Fruit fly (Drosophila melanogaster) whole organism, embryonic: Measurements from ENCODE around the gene CG1494.

Experiments
- Abd-B ChIP-seq: fragments of 200-800 bp; sonication (Bioruptor generic); optimal IDR thresholded peaks from 2 replicates; lab custom pipeline; 2018; ENCODE audit warnings: missing biosample characterization, mild to moderate bottlenecking, missing genetic modification characterization, moderate library complexity
- BEAF-32 ChIP-seq: fragments of 200-800 bp; sonication (Bioruptor generic); optimal IDR thresholded peaks from 3 replicates; lab custom pipeline; 2017; ENCODE audit warnings: missing biosample characterization, missing genetic modification characterization, mild to moderate bottlenecking, moderate library complexity, missing genetic modification reagents
- CG11504 ChIP-seq: fragments of 200-800 bp; sonication (Bioruptor generic); optimal IDR thresholded peaks from 3 replicates; lab custom pipeline; 2019; ENCODE audit warnings: missing biosample characterization, mild to moderate bottlenecking, missing genetic modification characterization, moderate library complexity
- CG1233 ChIP-seq: fragments of 200-800 bp; sonication (Bioruptor generic); optimal IDR thresholded peaks from 4 replicates; lab custom pipeline; 2018; ENCODE audit warnings: missing biosample characterization, mild to moderate bottlenecking, missing genetic modification characterization
- CG13775 ChIP-seq: fragments of 200-800 bp; sonication (Bioruptor generic); optimal IDR thresholded peaks from 3 replicates; lab custom pipeline; 2017; ENCODE audit warnings: missing biosample characterization, mild to moderate bottlenecking, missing genetic modification characterization
- CG13894 ChIP-seq: fragments of 200-800 bp; sonication (Bioruptor generic); optimal IDR thresholded peaks from 3 replicates; lab custom pipeline; 2018; ENCODE audit warnings: missing biosample characterization, mild to moderate bottlenecking, missing genetic modification characterization, moderate library complexity
- CG1603 ChIP-seq: fragments of 200-800 bp; sonication (Bioruptor generic); optimal IDR thresholded peaks from 2 replicates; lab custom pipeline; 2019; ENCODE audit warnings: missing biosample characterization, mild to moderate bottlenecking, missing genetic modification characterization, moderate library complexity
- CG17912 ChIP-seq: fragments of 200-800 bp; sonication (Bioruptor generic); optimal IDR thresholded peaks from 2 replicates; lab custom pipeline; 2018; ENCODE audit warnings: missing biosample characterization, mild to moderate bottlenecking, missing genetic modification characterization
- CG30431 ChIP-seq: fragments of 200-800 bp; sonication (Bioruptor generic); optimal IDR thresholded peaks from 2 replicates; lab custom pipeline; 2017; ENCODE audit warnings: missing biosample characterization, missing genetic modification characterization
- CG4730 ChIP-seq: fragments of 200-800 bp; sonication (Bioruptor generic); IDR thresholded peaks from 2 replicates; pipeline ENCODE4 v1.3.6; 2022; ENCODE audit warnings: missing biosample characterization, missing genetic modification characterization
- CG8281 ChIP-seq: fragments of 200-800 bp; sonication (Bioruptor generic); optimal IDR thresholded peaks from 2 replicates; lab custom pipeline; 2018; ENCODE audit warnings: missing biosample characterization, mild to moderate bottlenecking, missing genetic modification characterization, moderate library complexity
- CG9437 ChIP-seq: fragments of 200-800 bp; sonication (Bioruptor generic); optimal IDR thresholded peaks from 2 replicates; lab custom pipeline; 2018; ENCODE audit warnings: missing biosample characterization, mild to moderate bottlenecking, missing genetic modification characterization
- CkIIα-i1 ChIP-seq: fragments of 200-800 bp; sonication (Bioruptor generic); IDR thresholded peaks from 2 replicates; pipeline ENCODE4 v1.3.6; 2022; ENCODE audit warnings: missing biosample characterization, missing genetic modification characterization
- D ChIP-seq, 2 experiments: fragments of 200-800 bp in 1 of 2; fragments of >200 bp in 1 of 2; sonication (Bioruptor generic) in 1 of 2; optimal IDR thresholded peaks; 2 replicates in 1 of 2; 3 replicates in 1 of 2; lab custom pipeline; 2017; ENCODE audit warnings: mild to moderate bottlenecking in 1 of 2, missing biosample characterization in 1 of 2, missing genetic modification characterization in 1 of 2, missing genetic modification reagents in 1 of 2
- D19B ChIP-seq: fragments of 200-800 bp; sonication (Bioruptor generic); optimal IDR thresholded peaks from 2 replicates; lab custom pipeline; 2017; ENCODE audit warnings: missing biosample characterization, mild to moderate bottlenecking, missing genetic modification characterization
- Dref ChIP-seq: fragments of 200-800 bp; sonication (Bioruptor generic); IDR thresholded peaks from 2 replicates; pipeline ENCODE4 v1.3.6; 2022; ENCODE audit warnings: missing biosample characterization, missing genetic modification characterization
- ERR ChIP-seq: fragments of 200-800 bp; sonication (Bioruptor generic); optimal IDR thresholded peaks from 2 replicates; lab custom pipeline; 2016; ENCODE audit warnings: missing biosample characterization, missing genetic modification characterization
- Elba2 ChIP-seq: fragments of 200-800 bp; sonication (Bioruptor generic); optimal IDR thresholded peaks from 3 replicates; lab custom pipeline; 2016; ENCODE audit warnings: missing biosample characterization, missing genetic modification characterization
- Ets65A ChIP-seq: fragments of 200-800 bp; sonication (Bioruptor generic); peaks from one replicate; lab custom pipeline; 2016; ENCODE audit warnings: missing biosample characterization, missing genetic modification characterization
- GATAe ChIP-seq: fragments of 200-800 bp; sonication (Bioruptor generic); conservative IDR thresholded peaks from 2 replicates; pipeline ENCODE4 v1.3.6; 2022; ENCODE audit warnings: missing biosample characterization, missing genetic modification characterization
- Hr3 ChIP-seq: fragments of 200-800 bp; sonication (Bioruptor generic); optimal IDR thresholded peaks from 3 replicates; lab custom pipeline; 2016; ENCODE audit warnings: missing biosample characterization, missing genetic modification characterization
- Jarid2 ChIP-seq: fragments of 200-800 bp; sonication (Bioruptor generic); optimal IDR thresholded peaks from 3 replicates; lab custom pipeline; 2017; ENCODE audit warnings: mild to moderate bottlenecking, missing biosample characterization, missing genetic modification reagents, missing genetic modification characterization
- Kr ChIP-seq: fragments of 200-800 bp; sonication (Bioruptor generic); optimal IDR thresholded peaks from 2 replicates; lab custom pipeline; 2017; ENCODE audit warnings: missing biosample characterization, mild to moderate bottlenecking, missing genetic modification characterization
- Max ChIP-seq: fragments of 200-800 bp; sonication (Bioruptor generic); optimal IDR thresholded peaks from 2 replicates; lab custom pipeline; 2016; ENCODE audit warnings: missing biosample characterization, mild to moderate bottlenecking, missing genetic modification characterization
- NK7.1 ChIP-seq: fragments of 200-800 bp; sonication (Bioruptor generic); optimal IDR thresholded peaks from 3 replicates; lab custom pipeline; 2016; ENCODE audit warnings: missing biosample characterization, missing genetic modification characterization
- Sox100B ChIP-seq: fragments of 200-800 bp; sonication (Bioruptor generic); optimal IDR thresholded peaks from 3 replicates; lab custom pipeline; 2018; ENCODE audit warnings: missing biosample characterization, mild to moderate bottlenecking, missing genetic modification characterization
- Stat92E ChIP-seq, 3 experiments: fragments of >200 bp in 2 of 3; fragments of 200-800 bp in 1 of 3; sonication (Bioruptor generic) in 1 of 3; optimal IDR thresholded peaks; 2 replicates each; lab custom pipeline; 2017 to 2019; ENCODE audit warnings: missing biosample characterization in 3 of 3, missing genetic modification characterization in 3 of 3, mild to moderate bottlenecking in 1 of 3, moderate library complexity in 1 of 3
- Xrp1 ChIP-seq: fragments of 200-800 bp; sonication (Bioruptor generic); IDR thresholded peaks from 2 replicates; pipeline ENCODE4 v1.3.6; 2022; ENCODE audit warnings: missing biosample characterization, missing genetic modification characterization
- ash1 ChIP-seq: fragments of 200-800 bp; sonication (Bioruptor generic); optimal IDR thresholded peaks from 2 replicates; lab custom pipeline; 2018; ENCODE audit warnings: missing biosample characterization, mild to moderate bottlenecking, missing genetic modification characterization
- bigmax ChIP-seq: fragments of 200-800 bp; sonication (Bioruptor generic); optimal IDR thresholded peaks from 2 replicates; lab custom pipeline; 2018; ENCODE audit warnings: missing biosample characterization, mild to moderate bottlenecking, missing genetic modification characterization
- ci ChIP-seq: fragments of 200-800 bp; sonication (Bioruptor generic); IDR thresholded peaks from 3 replicates; pipeline ENCODE4 v1.3.6; 2022; ENCODE audit warnings: missing biosample characterization, missing genetic modification characterization
- crol ChIP-seq: fragments of 200-800 bp; sonication (Bioruptor generic); IDR thresholded peaks from 2 replicates; pipeline ENCODE4 v1.3.6; 2022; ENCODE audit warnings: missing biosample characterization, missing genetic modification characterization
- dmrt99B ChIP-seq: fragments of 200-800 bp; sonication (Bioruptor generic); optimal IDR thresholded peaks from 2 replicates; lab custom pipeline; 2018; ENCODE audit warnings: missing biosample characterization, mild to moderate bottlenecking, missing genetic modification characterization, moderate library complexity
- dpn ChIP-seq, 2 experiments: fragments of 200-800 bp; sonication (Bioruptor generic); optimal IDR thresholded peaks; 3 replicates each; lab custom pipeline; 2016; ENCODE audit warnings: missing biosample characterization in 2 of 2, missing genetic modification characterization in 2 of 2
- fru ChIP-seq: fragments of >200 bp; optimal IDR thresholded peaks from 2 replicates; lab custom pipeline; 2017
- gcm ChIP-seq: fragments of 200-800 bp; sonication (Bioruptor generic); optimal IDR thresholded peaks from 2 replicates; lab custom pipeline; 2019; ENCODE audit warnings: missing biosample characterization, mild to moderate bottlenecking, missing genetic modification characterization, moderate library complexity
- ham ChIP-seq: fragments of 200-800 bp; sonication (Bioruptor generic); IDR thresholded peaks from 2 replicates; pipeline ENCODE4 v1.3.6; 2022; ENCODE audit warnings: missing biosample characterization, missing genetic modification characterization
- hbn ChIP-seq: fragments of 200-800 bp; sonication (Bioruptor generic); IDR thresholded peaks from 2 replicates; pipeline ENCODE4 v1.3.6; 2022; ENCODE audit warnings: missing biosample characterization, missing genetic modification characterization; ENCODE audit not compliant: partially characterized antibody
- her ChIP-seq: fragments of 200-800 bp; sonication (Bioruptor generic); optimal IDR thresholded peaks from 2 replicates; lab custom pipeline; 2016; ENCODE audit warnings: missing biosample characterization, missing genetic modification characterization
- kay ChIP-seq: fragments of 200-800 bp; sonication (Bioruptor generic); optimal IDR thresholded peaks from 2 replicates; lab custom pipeline; 2016; ENCODE audit warnings: missing biosample characterization, missing genetic modification characterization
- kni ChIP-seq: fragments of 200-800 bp; sonication (Bioruptor generic); optimal IDR thresholded peaks from 3 replicates; lab custom pipeline; 2017; ENCODE audit warnings: mild to moderate bottlenecking, missing biosample characterization, missing genetic modification reagents, missing genetic modification characterization
- lmd ChIP-seq: fragments of 200-800 bp; sonication (Bioruptor generic); IDR thresholded peaks from 2 replicates; pipeline ENCODE4 v1.3.6; 2022; ENCODE audit warnings: missing biosample characterization, missing genetic modification characterization
- odd ChIP-seq: fragments of 200-800 bp; sonication (Bioruptor generic); optimal IDR thresholded peaks from 2 replicates; lab custom pipeline; 2017; ENCODE audit warnings: missing biosample characterization, mild to moderate bottlenecking, missing genetic modification characterization
- onecut ChIP-seq: fragments of 200-800 bp; sonication (Bioruptor generic); IDR thresholded peaks from 2 replicates; pipeline ENCODE4 v1.3.6; 2022; ENCODE audit warnings: missing biosample characterization, missing genetic modification characterization
- otp ChIP-seq: fragments of 200-800 bp; sonication (Bioruptor generic); IDR thresholded peaks from 3 replicates; pipeline ENCODE4, ENCODE4 v1.3.6; 2022; ENCODE audit warnings: missing biosample characterization, missing genetic modification characterization
- phol ChIP-seq: fragments of 200-800 bp; sonication (Bioruptor generic); optimal IDR thresholded peaks from 3 replicates; lab custom pipeline; 2018; ENCODE audit warnings: missing biosample characterization, mild to moderate bottlenecking, missing genetic modification characterization, moderate library complexity
- repo ChIP-seq: fragments of 200-800 bp; sonication (Bioruptor generic); optimal IDR thresholded peaks from 2 replicates; lab custom pipeline; 2016; ENCODE audit warnings: missing biosample characterization, missing genetic modification characterization
- shn ChIP-seq: fragments of 200-800 bp; sonication (Bioruptor generic); optimal IDR thresholded peaks from 3 replicates; lab custom pipeline; 2016; ENCODE audit warnings: missing biosample characterization, missing genetic modification characterization
- tin ChIP-seq: fragments of 200-800 bp; sonication (Bioruptor generic); optimal IDR thresholded peaks from 3 replicates; lab custom pipeline; 2016; ENCODE audit warnings: missing biosample characterization, missing genetic modification characterization
- zf30C ChIP-seq: fragments of 200-800 bp; sonication (Bioruptor generic); optimal IDR thresholded peaks from 3 replicates; lab custom pipeline; 2018; ENCODE audit warnings: missing biosample characterization, mild to moderate bottlenecking, missing genetic modification characterization

CG1494 gene

DNA sequence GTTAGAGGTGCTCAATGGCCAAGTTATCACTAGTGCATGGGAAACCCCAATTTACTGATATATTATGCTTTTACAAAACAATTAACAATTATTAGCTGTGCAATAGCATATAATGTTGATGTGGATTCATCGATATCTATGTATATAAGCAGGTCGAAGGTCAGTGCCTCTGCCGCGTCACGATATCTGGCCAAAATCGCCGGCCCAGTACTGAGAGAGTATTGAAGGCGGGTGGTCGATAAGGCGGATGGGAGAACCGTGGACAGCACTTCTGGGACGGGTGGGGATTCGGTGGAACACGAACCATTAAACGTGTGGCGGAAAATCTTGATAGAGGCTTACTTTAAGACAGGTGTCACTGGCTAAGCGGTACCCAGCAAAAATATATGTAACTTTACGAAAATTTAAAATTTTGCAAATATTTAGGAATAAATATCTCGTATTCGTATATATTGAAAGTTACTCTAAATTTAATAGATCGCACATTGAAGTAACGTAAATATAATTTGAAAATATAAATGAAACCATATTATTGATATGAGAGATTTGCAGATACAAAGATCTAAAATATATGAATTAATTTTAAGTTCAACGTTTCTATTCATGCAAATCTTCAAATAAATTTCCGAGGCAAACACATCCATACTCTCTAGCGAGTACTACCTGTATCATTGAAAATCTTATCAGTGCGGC is 37.3 kb downstream of the CG1494 start (continued):
- TF ChIP-seq Jarid2 (no peak), CG30431 (GFP tag; lab: Kevin White, UChicago) (no peak), CG1603 (no peak), CG11504 (no peak), Abd-B (GFP tag; lab: Kevin White, UChicago) (no peak), repo (no peak), Elba2 (GFP tag; lab: Kevin White, UChicago) (no peak), CG13775 (GFP tag; lab: Kevin White, UChicago) (peak; percentile 56), fru (lab: Kevin White, UChicago) (no peak), ash1 (GFP tag; lab: Kevin White, UChicago) (no peak), otp (no peak), ERR (no peak), lmd (GFP tag; lab: Robert Waterston, UW) (peak; percentile 54), phol (tag; lab: Kevin White, UChicago) (peak; percentile 69), BEAF-32 (no peak), crol (GFP tag; lab: Robert Waterston, UW) (peak; percentile 43), her (GFP tag; lab: Kevin White, UChicago) (no peak), tin (GFP tag; lab: Kevin White, UChicago) (peak; percentile 16), hbn (GFP tag; lab: Robert Waterston, UW) (no peak), zf30C (GFP tag; lab: Kevin White, UChicago) (no peak), CkIIα-i1 (no peak), kni (GFP tag; lab: Kevin White, UChicago) (no peak), odd (GFP tag; lab: Kevin White, UChicago) (no peak), dpn (GFP tag; optimal IDR thresholded peaks at IDR 0.05; lab: Kevin White, UChicago) (no peak), D19B (GFP tag; lab: Kevin White, UChicago) (peak; percentile 50), GATAe (GFP tag; lab: Robert Waterston, UW) (no peak), Sox100B (GFP tag; lab: Kevin White, UChicago) (peak; percentile 81), Max (peak; percentile 31), dmrt99B (tag; lab: Kevin White, UChicago) (peak; percentile 81), NK7.1 (GFP tag; lab: Kevin White, UChicago) (no peak), CG4730 (GFP tag; lab: Robert Waterston, UW) (peak; percentile 29; the same call in 1 of the 2 replicates), kay (GFP tag; lab: Kevin White, UChicago) (no peak), gcm (GFP tag; lab: Kevin White, UChicago) (no peak), CG9437 (GFP tag; lab: Kevin White, UChicago) (no peak), CG1233 (GFP tag; lab: Kevin White, UChicago) (peak; percentile 56), CG17912 (GFP tag; lab: Kevin White, UChicago) (no peak), shn (GFP tag; lab: Kevin White, UChicago) (no peak), Stat92E (GFP tag; optimal IDR thresholded peaks at IDR 0.05; lab: Kevin White, UChicago) (no peak), Hr3 (GFP tag; lab: Kevin White, UChicago) (no peak), CG8281 (no peak), bigmax (GFP tag; lab: Kevin White, UChicago) (no peak), Ets65A (no peak), Kr (GFP tag; lab: Kevin White, UChicago) (no peak), CG13894 (tag; lab: Kevin White, UChicago) (peak; percentile 51), Xrp1 (GFP tag; lab: Robert Waterston, UW) (peak; percentile 56; the same call in 1 of the 2 replicates), onecut (GFP tag; lab: Robert Waterston, UW) (no peak), Dref (GFP tag; lab: Robert Waterston, UW) (no peak), D (optimal IDR thresholded peaks at IDR 0.05; lab: Kevin White, UChicago) (no peak), D (GFP tag; optimal IDR thresholded peaks at IDR 0.05; lab: Kevin White, UChicago) (peak; percentile 34), ham (GFP tag; lab: Robert Waterston, UW) (no peak), ci (GFP tag; lab: Robert Waterston, UW) (no peak)
